Worm (Caenorhabditis elegans): Measurements from ENCODE around the gene R02D3.8.
"Not testable (repeated sequence)": the region's sequence is repeated elsewhere in the genome, so short reads cannot be mapped to it uniquely, and the experiment has no call there.

DNA sequence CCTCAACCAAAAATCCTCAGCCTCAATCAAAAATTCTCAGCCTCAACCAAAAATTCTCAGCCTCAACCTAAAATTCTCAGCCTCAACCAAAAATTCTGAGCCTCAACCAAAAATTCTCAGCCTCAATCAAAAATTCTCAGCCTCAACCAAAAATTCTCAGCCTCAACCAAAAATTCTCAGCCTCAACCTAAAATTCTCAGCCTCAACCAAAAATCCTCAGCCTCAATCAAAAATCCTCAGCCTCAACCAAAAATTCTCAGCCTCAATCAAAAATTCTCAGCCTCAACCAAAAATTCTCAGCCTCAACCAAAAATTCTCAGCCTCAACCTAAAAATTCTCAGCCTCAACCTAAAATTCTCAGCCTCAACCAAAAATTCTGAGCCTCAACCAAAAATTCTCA, 41.3 kb downstream of the R02D3.8 start:
- not testable (repeated sequence) for TF ChIP-seq lag-1 (GFP tag; IDR thresholded peaks at IDR 0.05); sptf-2 (GFP tag; optimal IDR thresholded peaks at IDR 0.05); unc-62 (GFP tag; optimal IDR thresholded peaks at IDR 0.05); ama-1 (optimal IDR thresholded peaks at IDR 0.05); ama-1 (GFP tag; optimal IDR thresholded peaks at IDR 0.05); lsy-27 (tag; optimal IDR thresholded peaks at IDR 0.05; ENCODE audit: borderline replicate concordance, insufficient read depth); unc-130 (GFP tag; optimal IDR thresholded peaks at IDR 0.05); athp-1 (tag; optimal IDR thresholded peaks at IDR 0.05); pbrm-1 (GFP tag; IDR thresholded peaks at IDR 0.05); rpc-1 (optimal IDR thresholded peaks at IDR 0.05); rpc-1 (tag; optimal IDR thresholded peaks at IDR 0.05); F55B11.4 (tag; optimal IDR thresholded peaks at IDR 0.05; ENCODE audit: borderline replicate concordance, insufficient read depth); nfya-1 (tag; optimal IDR thresholded peaks at IDR 0.05; ENCODE audit: borderline replicate concordance, insufficient read depth); ZK185.1 (tag; optimal IDR thresholded peaks at IDR 0.05; ENCODE audit: poor library complexity, severe bottlenecking); ceh-58 (GFP tag; IDR thresholded peaks at IDR 0.05)
